Fruit fly (Drosophila melanogaster): Measurements from ENCODE around the gene CG4511.

Gene CG4511

dm6 chr3R:10854243-10854874 lies at the start of gene CG4511, which contains the start of gene CG6567:
Gene CG4511, plus strand, starts transcription at chr3R:10854501.
Gene CG6567, minus strand, starts transcription at chr3R:10854451.
- TF ChIP-seq Eip78C (GFP tag) (no peak), Met (GFP tag; optimal IDR thresholded peaks at IDR 0.05) (no peak), svp (GFP tag) (no peak), CG31627 (GFP tag; optimal IDR thresholded peaks at IDR 0.05) (no peak), CG1621 (tag; optimal IDR thresholded peaks at IDR 0.05) (peak; percentile 87)

- TF ChIP-seq CG32006 (GFP tag; optimal IDR thresholded peaks at IDR 0.05), result no peak
Measured at dm6 chr3R:10815032-10815431, 39.3 kb upstream of the CG4511 start, which contains the start of the genes CG14693 and TTLL15. Gene CG14693, minus strand, starts transcription at chr3R:10815047. Gene TTLL15, plus strand, starts transcription at chr3R:10815288.

dm6 chr3R:10826796-10827524 lies 27.3 kb upstream of the CG4511 start, which contains the start of gene Cad86C:
Gene Cad86C, plus strand, starts transcription at chr3R:10827079.
- TF ChIP-seq salr (GFP tag; optimal IDR thresholded peaks at IDR 0.05) (no peak), CG10631 (GFP tag; optimal IDR thresholded peaks at IDR 0.05) (no peak), cyc (GFP tag; optimal IDR thresholded peaks at IDR 0.05) (no peak), CG9139 (GFP tag; optimal IDR thresholded peaks at IDR 0.05) (peak; percentile 78), Eip78C (GFP tag) (peak; percentile 85), CG8632 (GFP tag; optimal IDR thresholded peaks at IDR 0.05) (no peak), eg (GFP tag; IDR thresholded peaks at IDR 0.05) (peak; percentile 35; the same call in 2 of the 3 replicates), vri (GFP tag; optimal IDR thresholded peaks at IDR 0.05) (peak; percentile 11), Sox102F (GFP tag; optimal IDR thresholded peaks at IDR 0.05) (peak; percentile 47), fd59A (GFP tag; optimal IDR thresholded peaks at IDR 0.05) (no peak), Lpt (GFP tag; optimal IDR thresholded peaks at IDR 0.05) (peak; percentile 48), Blimp-1 (GFP tag; optimal IDR thresholded peaks at IDR 0.05) (no peak), CG11902 (GFP tag; optimal IDR thresholded peaks at IDR 0.05) (no peak), CG6792 (GFP tag; optimal IDR thresholded peaks at IDR 0.05) (no peak), spab (GFP tag; optimal IDR thresholded peaks at IDR 0.05) (peak; percentile 24), esn (GFP tag; optimal IDR thresholded peaks at IDR 0.05) (peak; percentile 15), Met (GFP tag; optimal IDR thresholded peaks at IDR 0.05) (no peak), achi (GFP tag; optimal IDR thresholded peaks at IDR 0.05) (no peak), CG6808 (GFP tag; optimal IDR thresholded peaks at IDR 0.05) (peak; percentile 47), CG31627 (GFP tag; optimal IDR thresholded peaks at IDR 0.05) (no peak), Ets21C (GFP tag; optimal IDR thresholded peaks at IDR 0.05) (no peak), Smox (GFP tag; optimal IDR thresholded peaks at IDR 0.05) (no peak), CG15336 (GFP tag; IDR thresholded peaks at IDR 0.05) (peak; percentile 26; the same call in 1 of the 2 replicates), CG32006 (GFP tag; optimal IDR thresholded peaks at IDR 0.05) (no peak), CG7368 (GFP tag; optimal IDR thresholded peaks at IDR 0.05) (no peak), CG34406 (GFP tag; optimal IDR thresholded peaks at IDR 0.05) (no peak), Hr4 (GFP tag; optimal IDR thresholded peaks at IDR 0.05) (no peak), Ets96B (tag; optimal IDR thresholded peaks at IDR 0.05) (no peak), lz (GFP tag; optimal IDR thresholded peaks at IDR 0.05) (no peak), CG8319 (GFP tag; optimal IDR thresholded peaks at IDR 0.05) (no peak), Hr39 (GFP tag; optimal IDR thresholded peaks at IDR 0.05) (no peak), OdsH (GFP tag; optimal IDR thresholded peaks at IDR 0.05) (no peak), ss (GFP tag; optimal IDR thresholded peaks at IDR 0.05) (peak; percentile 57 to 77), Hr38 (GFP tag; optimal IDR thresholded peaks at IDR 0.05) (no peak), Eip93F (GFP tag; optimal IDR thresholded peaks at IDR 0.05) (no peak), net (GFP tag; optimal IDR thresholded peaks at IDR 0.05) (no peak), CG3032 (tag; optimal IDR thresholded peaks at IDR 0.05) (no peak), Gug (GFP tag; IDR thresholded peaks at IDR 0.05) (no peak), CG10669 (GFP tag; optimal IDR thresholded peaks at IDR 0.05) (peak; percentile 17), svp (GFP tag) (no peak), fkh (GFP tag; optimal IDR thresholded peaks at IDR 0.05) (peak; percentile 12), topi (GFP tag; optimal IDR thresholded peaks at IDR 0.05) (peak; percentile 33), CG4318 (GFP tag; optimal IDR thresholded peaks at IDR 0.05) (no peak), CG8119 (GFP tag; IDR thresholded peaks at IDR 0.05) (peak; percentile 65; the same call in 2 of the 3 replicates)

Data from whole organism, prepupa.